In the genomic region with DNA sequence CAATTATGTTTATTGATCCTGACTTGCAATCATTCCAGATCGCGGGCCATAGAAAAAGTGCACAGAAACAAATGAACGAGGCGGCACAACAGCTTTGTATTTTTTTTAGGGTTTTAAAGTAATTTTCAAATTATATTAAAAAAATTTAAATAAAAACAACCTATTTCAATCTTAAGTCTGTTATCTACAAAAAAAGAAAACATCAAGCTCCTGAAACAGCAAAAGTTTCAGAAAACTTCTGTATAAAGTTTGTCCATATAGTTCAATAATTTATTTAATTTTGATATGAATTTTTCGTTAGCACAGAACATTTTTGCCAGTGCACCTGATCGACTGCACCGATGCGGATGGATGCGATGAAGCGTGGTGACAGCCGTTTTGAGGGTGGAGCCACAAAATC, we compare ENCODE assay signal across 3 fruit fly cellular contexts.
A peak's percentile ranks its signal among the peaks of the same experiment; 100 is the strongest.
TF ChIP-seq lines count a peak whose summit lies in the region.

No protein-coding gene starts in this region.

- TF ChIP-seq CTCF in whole organism, embryonic (GFP tag; optimal IDR thresholded peaks at IDR 0.05; lab: Kevin White, UChicago): no peak

TF ChIP-seq in whole organism, embryonic, 481 proteins besides CTCF, POLR2A, EP300 and RAD21:
- TF ChIP-seq amos (GFP tag; IDR thresholded peaks at IDR 0.05; lab: Robert Waterston, UW; ENCODE audit: partially characterized antibody): no peak
- peak; percentile 37 for TF ChIP-seq Ets65A (GFP tag; lab: Kevin White, UChicago)
- peak; percentile 5 for TF ChIP-seq gem (tag; optimal IDR thresholded peaks at IDR 0.05; lab: Kevin White, UChicago)
- no peak for TF ChIP-seq CG10565 (GFP tag; optimal IDR thresholded peaks at IDR 0.05; lab: Kevin White, UChicago)

TF ChIP-seq in whole organism, prepupa, 60 proteins besides CTCF, POLR2A, EP300 and RAD21:
- no peak for TF ChIP-seq net (GFP tag; optimal IDR thresholded peaks at IDR 0.05; lab: Kevin White, UChicago)
- no peak for TF ChIP-seq Eip93F (GFP tag; optimal IDR thresholded peaks at IDR 0.05; lab: Kevin White, UChicago)
- no peak for TF ChIP-seq Lpt (GFP tag; optimal IDR thresholded peaks at IDR 0.05; lab: Kevin White, UChicago)
- TF ChIP-seq CG8119 (GFP tag; IDR thresholded peaks at IDR 0.05; lab: Robert Waterston, UW): peak; percentile 42; the same call in 1 of the 3 replicates
- no peak for TF ChIP-seq CG6276 (GFP tag; optimal IDR thresholded peaks at IDR 0.05; lab: Kevin White, UChicago)
- no peak for TF ChIP-seq CG31627 (GFP tag; optimal IDR thresholded peaks at IDR 0.05; lab: Kevin White, UChicago)
- no peak for TF ChIP-seq Eip75B (GFP tag; optimal IDR thresholded peaks at IDR 0.05; lab: Kevin White, UChicago)
- TF ChIP-seq spab (GFP tag; optimal IDR thresholded peaks at IDR 0.05; lab: Kevin White, UChicago): no peak
- no peak for TF ChIP-seq fkh (GFP tag; optimal IDR thresholded peaks at IDR 0.05; lab: Kevin White, UChicago)
- peak; percentile 4 for TF ChIP-seq Hr4 (GFP tag; optimal IDR thresholded peaks at IDR 0.05; lab: Kevin White, UChicago)
- TF ChIP-seq Gug (GFP tag; IDR thresholded peaks at IDR 0.05; lab: Robert Waterston, UW): no peak
- no peak for TF ChIP-seq Hr39 (GFP tag; optimal IDR thresholded peaks at IDR 0.05; lab: Kevin White, UChicago)
- TF ChIP-seq Eip78C (GFP tag; lab: Kevin White, UChicago): peak; percentile 56
- TF ChIP-seq CG10669 (GFP tag; optimal IDR thresholded peaks at IDR 0.05; lab: Kevin White, UChicago): no peak
- peak; percentile 4 for TF ChIP-seq CG4318 (GFP tag; optimal IDR thresholded peaks at IDR 0.05; lab: Kevin White, UChicago)
- TF ChIP-seq svp (GFP tag; lab: Kevin White, UChicago): peak; percentile 30
- TF ChIP-seq CG32006 (GFP tag; optimal IDR thresholded peaks at IDR 0.05; lab: Kevin White, UChicago): peak; percentile 59
- TF ChIP-seq achi (GFP tag; optimal IDR thresholded peaks at IDR 0.05; lab: Kevin White, UChicago): peak; percentile 12
- no peak for TF ChIP-seq CG11294 (GFP tag; IDR thresholded peaks at IDR 0.05; lab: Robert Waterston, UW)
- no peak for TF ChIP-seq acj6 (GFP tag; optimal IDR thresholded peaks at IDR 0.05; lab: Kevin White, UChicago)
- no peak for TF ChIP-seq CG6854 (GFP tag; optimal IDR thresholded peaks at IDR 0.05; lab: Kevin White, UChicago)

TF ChIP-seq in whole organism, pupa, 21 proteins besides CTCF, POLR2A, EP300 and RAD21:
- TF ChIP-seq CG10348 (GFP tag; IDR thresholded peaks at IDR 0.05; lab: Robert Waterston, UW) (no peak), CG8301 (tag; optimal IDR thresholded peaks at IDR 0.05; lab: Kevin White, UChicago) (peak; percentile 34), CG32121 (GFP tag; IDR thresholded peaks at IDR 0.05; lab: Robert Waterston, UW) (no peak), CG13204 (GFP tag; optimal IDR thresholded peaks at IDR 0.05; lab: Kevin White, UChicago) (no peak), CG14655 (GFP tag; optimal IDR thresholded peaks at IDR 0.05; lab: Kevin White, UChicago) (peak; percentile 59), EcR (GFP tag; optimal IDR thresholded peaks at IDR 0.05; lab: Kevin White, UChicago) (no peak), Pif1B (GFP tag; optimal IDR thresholded peaks at IDR 0.05; lab: Kevin White, UChicago) (no peak)
